Fruit fly (Drosophila melanogaster) whole organism, embryonic: ENCODE data around the gene ham.
A peak's percentile ranks its signal among the peaks of the same experiment; 100 is the strongest.

Experiments used
- CG10147 ChIP-seq: fragments of 200-800 bp; sonication (Bioruptor generic); optimal IDR thresholded peaks from 2 replicates; lab custom pipeline; 2019; ENCODE audit warnings: missing biosample characterization, mild to moderate bottlenecking, missing genetic modification characterization, moderate library complexity
- CG11093 ChIP-seq: fragments of 200-800 bp; sonication (Bioruptor generic); IDR thresholded peaks from 3 replicates; pipeline ENCODE4 v1.3.6; 2022; ENCODE audit warnings: missing biosample characterization, missing genetic modification characterization
- CG13894 ChIP-seq: fragments of 200-800 bp; sonication (Bioruptor generic); optimal IDR thresholded peaks from 3 replicates; lab custom pipeline; 2018; ENCODE audit warnings: missing biosample characterization, mild to moderate bottlenecking, missing genetic modification characterization, moderate library complexity
- CG14014 ChIP-seq: fragments of 200-800 bp; sonication (Bioruptor generic); IDR thresholded peaks from 2 replicates; pipeline ENCODE4 v1.3.6; 2022; ENCODE audit warnings: missing biosample characterization, missing genetic modification characterization
- CG1647 ChIP-seq: fragments of 200-800 bp; sonication (Bioruptor generic); optimal IDR thresholded peaks from 3 replicates; lab custom pipeline; 2016; ENCODE audit warnings: missing biosample characterization, missing genetic modification characterization
- CG16815 ChIP-seq: fragments of 200-800 bp; sonication (Bioruptor generic); optimal IDR thresholded peaks from 3 replicates; lab custom pipeline; 2017; ENCODE audit warnings: missing biosample characterization, mild to moderate bottlenecking, missing genetic modification characterization
- CG17328 ChIP-seq: fragments of 200-800 bp; sonication (Bioruptor generic); IDR thresholded peaks from 2 replicates; pipeline ENCODE4 v1.3.6; 2022; ENCODE audit warnings: missing biosample characterization, missing genetic modification characterization
- CG17912 ChIP-seq: fragments of 200-800 bp; sonication (Bioruptor generic); optimal IDR thresholded peaks from 2 replicates; lab custom pipeline; 2018; ENCODE audit warnings: missing biosample characterization, mild to moderate bottlenecking, missing genetic modification characterization
- CG3281 ChIP-seq: fragments of 200-800 bp; sonication (Bioruptor generic); optimal IDR thresholded peaks from 3 replicates; lab custom pipeline; 2017; ENCODE audit warnings: missing biosample characterization, mild to moderate bottlenecking, missing genetic modification characterization
- CG3407 ChIP-seq: fragments of 200-800 bp; sonication (Bioruptor generic); optimal IDR thresholded peaks from 2 replicates; lab custom pipeline; 2018; ENCODE audit warnings: missing biosample characterization, mild to moderate bottlenecking, missing genetic modification characterization
- CG4730 ChIP-seq: fragments of 200-800 bp; sonication (Bioruptor generic); IDR thresholded peaks from 2 replicates; pipeline ENCODE4 v1.3.6; 2022; ENCODE audit warnings: missing biosample characterization, missing genetic modification characterization
- CG5180 ChIP-seq: fragments of 200-800 bp; sonication (Bioruptor generic); optimal IDR thresholded peaks from 3 replicates; lab custom pipeline; 2017; ENCODE audit warnings: missing biosample characterization, missing genetic modification characterization, mild to moderate bottlenecking, moderate library complexity, missing genetic modification reagents
- CG6272 ChIP-seq: fragments of 200-800 bp; sonication (Bioruptor generic); IDR thresholded peaks from 2 replicates; pipeline ENCODE4 v1.3.6; 2022; ENCODE audit warnings: missing biosample characterization, missing genetic modification characterization
- CG6689 ChIP-seq: fragments of 200-800 bp; sonication (Bioruptor generic); IDR thresholded peaks from 2 replicates; pipeline ENCODE4 v1.3.6; 2022; ENCODE audit warnings: missing biosample characterization, missing genetic modification characterization
- CG7372 ChIP-seq: fragments of 200-800 bp; sonication (Bioruptor generic); IDR thresholded peaks from 2 replicates; pipeline ENCODE4 v1.3.6; 2022; ENCODE audit warnings: missing biosample characterization, missing genetic modification characterization
- CG7987 ChIP-seq: fragments of 200-800 bp; sonication (Bioruptor generic); optimal IDR thresholded peaks from 2 replicates; lab custom pipeline; 2018; ENCODE audit warnings: missing biosample characterization, mild to moderate bottlenecking, missing genetic modification characterization, moderate library complexity
- CG8281 ChIP-seq: fragments of 200-800 bp; sonication (Bioruptor generic); optimal IDR thresholded peaks from 2 replicates; lab custom pipeline; 2018; ENCODE audit warnings: missing biosample characterization, mild to moderate bottlenecking, missing genetic modification characterization, moderate library complexity
- CG9817 ChIP-seq: fragments of 200-800 bp; sonication (Bioruptor generic); optimal IDR thresholded peaks from 2 replicates; lab custom pipeline; 2018; ENCODE audit warnings: missing biosample characterization, mild to moderate bottlenecking, missing genetic modification characterization, moderate library complexity
- CrebB ChIP-seq: fragments of 200-800 bp; sonication (Bioruptor generic); optimal IDR thresholded peaks from 3 replicates; lab custom pipeline; 2018; ENCODE audit warnings: missing biosample characterization, mild to moderate bottlenecking, missing genetic modification characterization
- Doc3 ChIP-seq: fragments of 200-800 bp; sonication (Bioruptor generic); IDR thresholded peaks from 3 replicates; pipeline ENCODE4 v1.3.6; 2022; ENCODE audit warnings: missing biosample characterization, missing genetic modification characterization; ENCODE audit not compliant: partially characterized antibody
- Eip74EF ChIP-seq, 2 experiments: fragments of 200-800 bp in 1 of 2; fragments of >200 bp in 1 of 2; sonication (Bioruptor generic) in 1 of 2; optimal IDR thresholded peaks; 2 replicates each; lab custom pipeline; 2017 to 2019; ENCODE audit warnings: missing biosample characterization in 2 of 2, missing genetic modification characterization in 2 of 2, mild to moderate bottlenecking in 1 of 2, moderate library complexity in 1 of 2
- Gug ChIP-seq: fragments of 200-800 bp; sonication (Bioruptor generic); IDR thresholded peaks from 4 replicates; pipeline ENCODE4 v1.3.6; 2022; ENCODE audit warnings: missing biosample characterization, missing genetic modification characterization
- H2.0 ChIP-seq: fragments of 200-800 bp; sonication (Bioruptor generic); IDR thresholded peaks from 2 replicates; pipeline ENCODE4 v1.3.6; 2022; ENCODE audit warnings: missing biosample characterization, missing genetic modification characterization
- Hand ChIP-seq: fragments of 200-800 bp; sonication (Bioruptor generic); optimal IDR thresholded peaks from 2 replicates; lab custom pipeline; 2017; ENCODE audit warnings: mild to moderate bottlenecking, missing biosample characterization, missing genetic modification reagents, missing genetic modification characterization
- HmgZ ChIP-seq: fragments of 200-800 bp; sonication (Bioruptor generic); optimal IDR thresholded peaks from 2 replicates; lab custom pipeline; 2018; ENCODE audit warnings: missing biosample characterization, mild to moderate bottlenecking, missing genetic modification characterization
- NK7.1 ChIP-seq: fragments of 200-800 bp; sonication (Bioruptor generic); optimal IDR thresholded peaks from 3 replicates; lab custom pipeline; 2016; ENCODE audit warnings: missing biosample characterization, missing genetic modification characterization
- Nf-YC ChIP-seq: fragments of 200-800 bp; optimal IDR thresholded peaks from 3 replicates; lab custom pipeline; 2019; ENCODE audit warnings: missing biosample characterization, mild to moderate bottlenecking, missing genetic modification characterization, moderate library complexity
- Poxn ChIP-seq: fragments of 200-800 bp; sonication (Bioruptor generic); IDR thresholded peaks from 2 replicates; pipeline ENCODE4 v1.3.6; 2022; ENCODE audit warnings: missing biosample characterization, missing genetic modification characterization
- Scr ChIP-seq: fragments of 200-800 bp; sonication (Bioruptor generic); IDR thresholded peaks from 2 replicates; pipeline ENCODE4 v1.3.6; 2022; ENCODE audit warnings: missing biosample characterization, missing genetic modification characterization; ENCODE audit not compliant: partially characterized antibody
- Sin3A ChIP-seq: fragments of >200 bp; optimal IDR thresholded peaks from 2 replicates; lab custom pipeline; 2018
- Usf ChIP-seq: fragments of 200-800 bp; sonication (Bioruptor generic); optimal IDR thresholded peaks from 2 replicates; lab custom pipeline; 2017; ENCODE audit warnings: missing genotype, missing biosample characterization, missing genetic modification characterization
- ab ChIP-seq: fragments of 200-800 bp; sonication (Bioruptor generic); optimal IDR thresholded peaks from 2 replicates; lab custom pipeline; 2016; ENCODE audit warnings: missing biosample characterization, missing genetic modification characterization
- btn ChIP-seq: fragments of 200-800 bp; sonication (Bioruptor generic); optimal IDR thresholded peaks from 2 replicates; lab custom pipeline; 2016; ENCODE audit warnings: missing biosample characterization, missing genetic modification characterization
- ci ChIP-seq: fragments of 200-800 bp; sonication (Bioruptor generic); IDR thresholded peaks from 3 replicates; pipeline ENCODE4 v1.3.6; 2022; ENCODE audit warnings: missing biosample characterization, missing genetic modification characterization
- esg ChIP-seq: fragments of 200-800 bp; sonication (Bioruptor generic); conservative IDR thresholded peaks from 2 replicates; pipeline ENCODE4 v1.3.6; 2022; ENCODE audit warnings: missing biosample characterization, missing genetic modification characterization
- gcm ChIP-seq: fragments of 200-800 bp; sonication (Bioruptor generic); optimal IDR thresholded peaks from 2 replicates; lab custom pipeline; 2019; ENCODE audit warnings: missing biosample characterization, mild to moderate bottlenecking, missing genetic modification characterization, moderate library complexity
- gsb-n ChIP-seq: fragments of 200-800 bp; sonication (Bioruptor generic); optimal IDR thresholded peaks from 3 replicates; lab custom pipeline; 2018; ENCODE audit warnings: missing biosample characterization, mild to moderate bottlenecking, missing genetic modification characterization
- nom ChIP-seq: fragments of 200-800 bp; sonication (Bioruptor generic); optimal IDR thresholded peaks from 2 replicates; lab custom pipeline; 2017; ENCODE audit warnings: missing biosample characterization, missing genetic modification characterization, mild to moderate bottlenecking, moderate library complexity, missing genetic modification reagents
- oc ChIP-seq: fragments of 200-800 bp; sonication (Bioruptor generic); optimal IDR thresholded peaks from 2 replicates; lab custom pipeline; 2018; ENCODE audit warnings: missing biosample characterization, mild to moderate bottlenecking, missing genetic modification characterization, moderate library complexity
- pan ChIP-seq, 4 experiments: fragments of >200 bp in 3 of 4; fragments of 200-800 bp in 1 of 4; sonication (Bioruptor generic) in 1 of 4; optimal IDR thresholded peaks in 3 of 4; IDR thresholded peaks in 1 of 4; 2 replicates each; pipeline versions ENCODE4 v1.3.6 to Lab custom; 2017 to 2022; ENCODE audit warnings: missing biosample characterization in 2 of 4, missing genetic modification characterization in 2 of 4, mixed read lengths in 1 of 4
- phol ChIP-seq: fragments of 200-800 bp; sonication (Bioruptor generic); optimal IDR thresholded peaks from 3 replicates; lab custom pipeline; 2018; ENCODE audit warnings: missing biosample characterization, mild to moderate bottlenecking, missing genetic modification characterization, moderate library complexity
- pros ChIP-seq: fragments of 200-800 bp; sonication (Bioruptor generic); optimal IDR thresholded peaks from 3 replicates; lab custom pipeline; 2019; ENCODE audit warnings: missing biosample characterization, mild to moderate bottlenecking, missing genetic modification characterization, moderate library complexity
- pzg ChIP-seq: fragments of 200-800 bp; sonication (Bioruptor generic); optimal IDR thresholded peaks from 3 replicates; lab custom pipeline; 2018; ENCODE audit warnings: missing biosample characterization, mild to moderate bottlenecking, missing genetic modification characterization, moderate library complexity
- sima ChIP-seq: fragments of 200-800 bp; sonication (Bioruptor generic); optimal IDR thresholded peaks from 2 replicates; lab custom pipeline; 2016; ENCODE audit warnings: missing biosample characterization, missing genetic modification characterization
- sisA ChIP-seq: fragments of 200-800 bp; sonication (Bioruptor generic); IDR thresholded peaks from 2 replicates; pipeline ENCODE4 v1.3.6; 2022; ENCODE audit warnings: missing biosample characterization, missing genetic modification characterization
- trh ChIP-seq: fragments of 200-800 bp; sonication (Bioruptor generic); optimal IDR thresholded peaks from 2 replicates; lab custom pipeline; 2016; ENCODE audit warnings: missing biosample characterization, missing genetic modification characterization
- usp ChIP-seq: fragments of >200 bp; optimal IDR thresholded peaks from 2 replicates; lab custom pipeline; 2017; ENCODE audit warnings: missing biosample characterization, missing genetic modification characterization
- vvl ChIP-seq: fragments of 200-800 bp; sonication (Bioruptor generic); IDR thresholded peaks from 2 replicates; pipeline ENCODE4 v1.3.6; 2022; ENCODE audit warnings: missing biosample characterization, missing genetic modification characterization
- wdn ChIP-seq: fragments of 200-800 bp; sonication (Bioruptor generic); IDR thresholded peaks from 2 replicates; pipeline ENCODE4 v1.3.6; 2022; ENCODE audit warnings: missing biosample characterization, missing genetic modification characterization
- zf30C ChIP-seq: fragments of 200-800 bp; sonication (Bioruptor generic); optimal IDR thresholded peaks from 3 replicates; lab custom pipeline; 2018; ENCODE audit warnings: missing biosample characterization, mild to moderate bottlenecking, missing genetic modification characterization

Gene ham

dm6 chr2L:18717365-18718011, 75.2 kb downstream of the ham start (continued):
- TF ChIP-seq CG16815 (GFP tag; lab: Kevin White, UChicago) (no peak), usp (GFP tag; lab: Kevin White, UChicago) (no peak), CG10147 (GFP tag; lab: Kevin White, UChicago) (no peak), Eip74EF (GFP tag; optimal IDR thresholded peaks at IDR 0.05; lab: Kevin White, UChicago) (no peak), CG5180 (GFP tag; lab: Kevin White, UChicago) (peak; percentile 5), Usf (GFP tag; lab: Kevin White, UChicago) (no peak), Nf-YC (tag; lab: Kevin White, UChicago) (no peak), ci (GFP tag; lab: Robert Waterston, UW) (0 out of 3 replicates have a peak, but pooled peaks have one; percentile 33), CG13894 (tag; lab: Kevin White, UChicago) (no peak), NK7.1 (GFP tag; lab: Kevin White, UChicago) (no peak), CG14014 (GFP tag; lab: Robert Waterston, UW) (no peak; the same call in 1 of the 2 replicates), CG17912 (no peak), CG6272 (GFP tag; lab: Robert Waterston, UW) (no peak), CG6689 (GFP tag; lab: Robert Waterston, UW) (0 out of 2 replicates have a peak, but pooled peaks have one; percentile 24), CG8281 (tag; lab: Kevin White, UChicago) (no peak), CG4730 (GFP tag; lab: Robert Waterston, UW) (no peak), Sin3A (lab: Kevin White, UChicago) (no peak), CG9817 (tag; lab: Kevin White, UChicago) (no peak), gsb-n (tag; lab: Kevin White, UChicago) (no peak), ab (no peak), CG7372 (GFP tag; lab: Robert Waterston, UW) (no peak), CrebB (tag; lab: Kevin White, UChicago) (no peak), gcm (GFP tag; lab: Kevin White, UChicago) (no peak), Poxn (GFP tag; lab: Robert Waterston, UW) (no peak), Gug (GFP tag; lab: Robert Waterston, UW) (no peak), oc (no peak), Doc3 (GFP tag; lab: Robert Waterston, UW) (no peak), btn (GFP tag; lab: Kevin White, UChicago) (no peak), CG3407 (peak; percentile 31), trh (GFP tag; lab: Kevin White, UChicago) (no peak), H2.0 (GFP tag; lab: Robert Waterston, UW) (no peak), wdn (GFP tag; lab: Robert Waterston, UW) (no peak), CG1647 (no peak), HmgZ (no peak), zf30C (GFP tag; lab: Kevin White, UChicago) (no peak), pan (optimal IDR thresholded peaks at IDR 0.05; lab: Kevin White, UChicago) (no peak), pan (GFP tag; optimal IDR thresholded peaks at IDR 0.05 in 1 of 2, IDR thresholded peaks at IDR 0.05 in 1 of 2) (peak in 1 of 2 experiments; percentile 30), Hand (GFP tag; lab: Kevin White, UChicago) (no peak), sisA (peak; percentile 30), sima (no peak), CG3281 (GFP tag; lab: Kevin White, UChicago) (no peak), CG11093 (GFP tag; lab: Robert Waterston, UW) (no peak), CG7987 (GFP tag; lab: Kevin White, UChicago) (peak; percentile 51), nom (no peak), CG17328 (GFP tag; lab: Robert Waterston, UW) (no peak), esg (GFP tag; lab: Robert Waterston, UW) (no peak), pzg (no peak), phol (tag; lab: Kevin White, UChicago) (no peak), pros (GFP tag; lab: Kevin White, UChicago) (no peak), Scr (GFP tag; lab: Robert Waterston, UW) (no peak), vvl (GFP tag; lab: Robert Waterston, UW) (peak; percentile 21; the same call in 1 of the 2 replicates)
